Worm (Caenorhabditis elegans) whole organism, L1 larva: ENCODE measurements around the gene blos-8.

Experiments
- F16B12.6 ChIP-seq: fragments of 150-350 bp; optimal IDR thresholded peaks from 2 replicates; lab custom pipeline; 2014; ENCODE audit warnings: missing biosample characterization, missing genetic modification characterization
- aha-1 ChIP-seq: fragments of 150-350 bp; optimal IDR thresholded peaks from 2 replicates; lab custom pipeline; 2014; ENCODE audit warnings: missing biosample characterization, missing genetic modification characterization
- alr-1 ChIP-seq: fragments of 200-800 bp; sonication (Bioruptor generic); optimal IDR thresholded peaks from 2 replicates; lab custom pipeline; 2018; ENCODE audit warnings: borderline replicate concordance, mild to moderate bottlenecking, missing genetic modification characterization, missing compliant biosample characterization
- aly-2 ChIP-seq: fragments of 150-350 bp; optimal IDR thresholded peaks from 2 replicates; lab custom pipeline; 2014; ENCODE audit warnings: missing biosample characterization, missing genetic modification characterization
- blmp-1 ChIP-seq: fragments of 150-350 bp; optimal IDR thresholded peaks from 2 replicates; lab custom pipeline; 2014; ENCODE audit warnings: missing biosample characterization, missing genetic modification characterization
- ceh-8 ChIP-seq: fragments of 200-800 bp; sonication (Bioruptor generic); optimal IDR thresholded peaks from 2 replicates; lab custom pipeline; 2018; ENCODE audit warnings: mild to moderate bottlenecking, missing genetic modification characterization, moderate library complexity, missing compliant biosample characterization
- ceh-82 ChIP-seq, 3 experiments: fragments of 150-350 bp in 1 of 3; sonication (generic microtip) in 2 of 3; optimal IDR thresholded peaks; 2 replicates each; lab custom pipeline; 2014 to 2017; ENCODE audit warnings: missing biosample characterization in 3 of 3, missing genetic modification characterization in 3 of 3
- ceh-88 ChIP-seq: fragments of 200-800 bp; sonication (Bioruptor generic); IDR thresholded peaks from 2 replicates; pipeline ENCODE4 v1.3.6; 2022; ENCODE audit warnings: missing genetic modification characterization, missing compliant biosample characterization
- ceh-90 ChIP-seq: sonication (generic microtip); optimal IDR thresholded peaks from 2 replicates; lab custom pipeline; 2016; ENCODE audit warnings: missing genetic modification characterization, missing compliant biosample characterization
- dpl-1 ChIP-seq, 3 experiments: fragments of 150-350 bp in 2 of 3; sonication (generic microtip) in 1 of 3; optimal IDR thresholded peaks; 2 replicates each; lab custom pipeline; 2014 to 2017; ENCODE audit warnings: missing biosample characterization in 3 of 3, missing genetic modification characterization in 3 of 3, missing genetic modification reagents in 3 of 3
- dsc-1 ChIP-seq: sonication (generic microtip); optimal IDR thresholded peaks from 2 replicates; lab custom pipeline; 2016; ENCODE audit warnings: mild to moderate bottlenecking, missing genetic modification characterization, missing compliant biosample characterization
- efl-3 ChIP-seq: fragments of 200-800 bp; sonication (Bioruptor generic); optimal IDR thresholded peaks from 2 replicates; lab custom pipeline; 2018; ENCODE audit warnings: mild to moderate bottlenecking, missing genetic modification characterization, missing compliant biosample characterization
- egl-27 ChIP-seq, 2 experiments: fragments of 150-350 bp in 1 of 2; sonication (generic microtip); optimal IDR thresholded peaks; 3 replicates each; lab custom pipeline; 2017 to 2018; ENCODE audit warnings: missing biosample characterization in 2 of 2, missing genetic modification characterization in 2 of 2, missing genetic modification reagents in 2 of 2
- ets-5 ChIP-seq: fragments of 200-800 bp; sonication (Bioruptor generic); IDR thresholded peaks from 2 replicates; pipeline ENCODE4 v1.3.6; 2022; ENCODE audit warnings: missing genetic modification characterization, missing compliant biosample characterization
- fkh-10 ChIP-seq: sonication (generic microtip); optimal IDR thresholded peaks from 2 replicates; lab custom pipeline; 2017; ENCODE audit warnings: missing biosample characterization, missing genetic modification reagents, missing genetic modification characterization
- fkh-4 ChIP-seq: sonication (generic microtip); optimal IDR thresholded peaks from 2 replicates; lab custom pipeline; 2016; ENCODE audit warnings: missing compliant biosample characterization, missing genetic modification characterization, borderline replicate concordance
- grh-1 ChIP-seq: fragments of 200-800 bp; sonication (Bioruptor generic); IDR thresholded peaks from 2 replicates; pipeline ENCODE4 v1.3.6; 2022; ENCODE audit warnings: missing genetic modification reagents, missing genetic modification characterization, missing compliant biosample characterization
- hlh-17 ChIP-seq: fragments of 200-800 bp; sonication (Bioruptor generic); optimal IDR thresholded peaks from 2 replicates; lab custom pipeline; 2018; ENCODE audit warnings: missing genetic modification characterization, mild to moderate bottlenecking, missing compliant biosample characterization, moderate library complexity, borderline replicate concordance
- hpl-2 ChIP-seq: fragments of 150-350 bp; optimal IDR thresholded peaks from 2 replicates; lab custom pipeline; 2014; ENCODE audit warnings: missing biosample characterization, missing genetic modification reagents, missing genetic modification characterization
- irx-1 ChIP-seq: sonication (generic microtip); optimal IDR thresholded peaks from 2 replicates; lab custom pipeline; 2016; ENCODE audit warnings: missing genetic modification characterization, missing compliant biosample characterization
- lin-14 ChIP-seq: fragments of 200-800 bp; sonication (Bioruptor generic); optimal IDR thresholded peaks from 2 replicates; lab custom pipeline; 2018; ENCODE audit warnings: mild to moderate bottlenecking, missing genetic modification characterization, moderate library complexity, missing compliant biosample characterization
- lin-35 ChIP-seq, 2 experiments: fragments of 150-350 bp; optimal IDR thresholded peaks; 2 replicates each; lab custom pipeline; 2014; ENCODE audit warnings: missing biosample characterization in 2 of 2, missing genetic modification characterization in 2 of 2, missing genetic modification reagents in 2 of 2
- lin-39 ChIP-seq: fragments of 150-350 bp; optimal IDR thresholded peaks from 2 replicates; lab custom pipeline; 2014; ENCODE audit warnings: missing biosample characterization, missing genetic modification reagents, missing genetic modification characterization
- lsy-2 ChIP-seq, 2 experiments: fragments of 150-350 bp; optimal IDR thresholded peaks; 2 replicates each; lab custom pipeline; 2014; ENCODE audit warnings: missing biosample characterization in 2 of 2, missing genetic modification characterization in 2 of 2
- mdl-1 ChIP-seq, 2 experiments: fragments of 150-350 bp; optimal IDR thresholded peaks; 2 replicates each; lab custom pipeline; 2014 to 2017; ENCODE audit warnings: missing biosample characterization in 2 of 2, missing genetic modification characterization in 2 of 2, inconsistent platforms in 1 of 2
- mef-2 ChIP-seq: fragments of 150-350 bp; optimal IDR thresholded peaks from 2 replicates; lab custom pipeline; 2014; ENCODE audit warnings: missing biosample characterization, missing genetic modification characterization
- mep-1 ChIP-seq: fragments of 150-350 bp; optimal IDR thresholded peaks from 2 replicates; lab custom pipeline; 2014; ENCODE audit warnings: missing biosample characterization, missing genetic modification characterization
- nhr-20 ChIP-seq: sonication (generic microtip); optimal IDR thresholded peaks from 2 replicates; lab custom pipeline; 2016; ENCODE audit warnings: mild to moderate bottlenecking, missing genetic modification characterization, missing compliant biosample characterization
- nhr-71 ChIP-seq: sonication (generic microtip); optimal IDR thresholded peaks from 2 replicates; lab custom pipeline; 2016; ENCODE audit warnings: mild to moderate bottlenecking, missing genetic modification characterization, moderate library complexity, missing compliant biosample characterization
- nhr-77 ChIP-seq: fragments of 150-350 bp; optimal IDR thresholded peaks from 2 replicates; lab custom pipeline; 2014; ENCODE audit warnings: missing biosample characterization, missing genetic modification characterization
- nhr-85 ChIP-seq: sonication (generic microtip); peaks from one replicate; lab custom pipeline; 2016; ENCODE audit warnings: missing genetic modification characterization, inconsistent platforms, missing compliant biosample characterization
- nhr-90 ChIP-seq: sonication (generic microtip); optimal IDR thresholded peaks from 2 replicates; lab custom pipeline; 2016; ENCODE audit warnings: mild to moderate bottlenecking, missing genetic modification characterization, missing compliant biosample characterization; ENCODE audit not compliant: poor library complexity
- pag-3 ChIP-seq: sonication (generic microtip); optimal IDR thresholded peaks from 2 replicates; lab custom pipeline; 2017; ENCODE audit warnings: missing genetic modification characterization, mild to moderate bottlenecking, missing compliant biosample characterization, antibody characterized with exemption, borderline replicate concordance; ENCODE audit not compliant: insufficient read depth
- pax-3 ChIP-seq: fragments of 200-800 bp; sonication (Bioruptor generic); optimal IDR thresholded peaks from 2 replicates; lab custom pipeline; 2018; ENCODE audit warnings: mild to moderate bottlenecking, missing genetic modification characterization, moderate library complexity, missing compliant biosample characterization
- snpc-4 ChIP-seq: fragments of 150-350 bp; optimal IDR thresholded peaks from 2 replicates; lab custom pipeline; 2014; ENCODE audit warnings: missing biosample characterization, missing genetic modification characterization
- sox-4 ChIP-seq: sonication (generic microtip); optimal IDR thresholded peaks from 2 replicates; lab custom pipeline; 2016; ENCODE audit warnings: missing genetic modification characterization, missing compliant biosample characterization
- sup-37 ChIP-seq: fragments of 200-800 bp; sonication (Bioruptor generic); optimal IDR thresholded peaks from 2 replicates; lab custom pipeline; 2018; ENCODE audit warnings: mild to moderate bottlenecking, missing genetic modification characterization, missing compliant biosample characterization
- swsn-7 ChIP-seq: sonication (generic microtip); optimal IDR thresholded peaks from 2 replicates; lab custom pipeline; 2016; ENCODE audit warnings: missing genetic modification characterization, missing compliant biosample characterization
- tbx-2 ChIP-seq: sonication (generic microtip); optimal IDR thresholded peaks from 2 replicates; lab custom pipeline; 2016; ENCODE audit warnings: missing genetic modification characterization, missing compliant biosample characterization
- unc-130 ChIP-seq: fragments of 150-350 bp; optimal IDR thresholded peaks from 2 replicates; lab custom pipeline; 2017; ENCODE audit warnings: missing biosample characterization, missing genetic modification characterization, inconsistent platforms
- unc-30 ChIP-seq: sonication (generic microtip); optimal IDR thresholded peaks from 2 replicates; lab custom pipeline; 2017; ENCODE audit warnings: missing biosample characterization, missing genetic modification characterization
- unc-62 ChIP-seq: fragments of 150-350 bp; optimal IDR thresholded peaks from 2 replicates; lab custom pipeline; 2014; ENCODE audit warnings: missing biosample characterization, missing genetic modification reagents, missing genetic modification characterization
- vab-15 ChIP-seq: sonication (generic microtip); optimal IDR thresholded peaks from 2 replicates; lab custom pipeline; 2017; ENCODE audit warnings: missing genotype, mild to moderate bottlenecking, missing genetic modification characterization, missing compliant biosample characterization
- zag-1 ChIP-seq: fragments of 150-350 bp; optimal IDR thresholded peaks from 2 replicates; lab custom pipeline; 2014; ENCODE audit warnings: missing biosample characterization, missing genetic modification characterization
- zip-4 ChIP-seq: fragments of 200-800 bp; sonication (Bioruptor generic); optimal IDR thresholded peaks from 2 replicates; lab custom pipeline; 2018; ENCODE audit warnings: mild to moderate bottlenecking, missing genetic modification characterization, moderate library complexity, missing compliant biosample characterization
- ztf-11 ChIP-seq, 2 experiments: sonication (generic microtip); optimal IDR thresholded peaks; 2 replicates each; lab custom pipeline; 2016 to 2017; ENCODE audit warnings: missing genetic modification characterization in 2 of 2, missing biosample characterization in 1 of 2, missing compliant biosample characterization in 1 of 2
- ztf-4 ChIP-seq: fragments of 150-350 bp; optimal IDR thresholded peaks from 2 replicates; lab custom pipeline; 2014; ENCODE audit warnings: missing biosample characterization, missing genetic modification characterization

Gene blos-8

ce11 chrX:15440744-15441685, 10.0 kb upstream of the blos-8 start, which contains the start of gene mocs-1 (continued):
- TF ChIP-seq zip-4 (GFP tag; lab: Kevin White, UChicago), result no peak
- no peak for TF ChIP-seq hlh-17
- TF ChIP-seq pag-3 (tag; lab: Kevin White, UChicago), result no peak
- no peak for TF ChIP-seq unc-130 (tag; lab: Kevin White, UChicago)
- TF ChIP-seq lin-35 (GFP tag; optimal IDR thresholded peaks at IDR 0.05; lab: Kevin White, UChicago), result no peak
- no peak for TF ChIP-seq sup-37
- TF ChIP-seq fkh-10, result no peak
- no peak for TF ChIP-seq sox-4 (tag; lab: Kevin White, UChicago)
- no peak for TF ChIP-seq vab-15 (tag; lab: Kevin White, UChicago)
- TF ChIP-seq lin-14, result peak; percentile 44
- no peak for TF ChIP-seq dsc-1 (tag; lab: Kevin White, UChicago)
- no peak for TF ChIP-seq efl-3 (GFP tag; lab: Kevin White, UChicago)
- no peak for TF ChIP-seq ceh-8 (GFP tag; lab: Kevin White, UChicago)
- TF ChIP-seq unc-30, result no peak
- no peak for TF ChIP-seq blmp-1 (tag; lab: Kevin White, UChicago)
- TF ChIP-seq nhr-20 (tag; lab: Kevin White, UChicago), result peak; percentile 28
- TF ChIP-seq ztf-4, result no peak
- TF ChIP-seq ztf-11 (tag; optimal IDR thresholded peaks at IDR 0.05; lab: Kevin White, UChicago), result no peak
- no peak for TF ChIP-seq lin-39 (tag; lab: Kevin White, UChicago)
- no peak for TF ChIP-seq zag-1 (tag; lab: Kevin White, UChicago)
- no peak for TF ChIP-seq hpl-2
- no peak for TF ChIP-seq pax-3 (tag; lab: Kevin White, UChicago)
- no peak for TF ChIP-seq egl-27 (tag; optimal IDR thresholded peaks at IDR 0.05; lab: Kevin White, UChicago)
- no peak for TF ChIP-seq nhr-90 (tag; lab: Kevin White, UChicago)
- TF ChIP-seq nhr-71, result peak; percentile 30
- TF ChIP-seq snpc-4 (tag; lab: Kevin White, UChicago), result no peak
- TF ChIP-seq ceh-88 (GFP tag; lab: Robert Waterston, UW), result no peak
- TF ChIP-seq mdl-1 (tag; optimal IDR thresholded peaks at IDR 0.05; lab: Kevin White, UChicago), result no peak
- no peak for TF ChIP-seq tbx-2 (tag; lab: Kevin White, UChicago)
- peak; percentile 62 for TF ChIP-seq nhr-85 (tag; lab: Kevin White, UChicago)
- no peak for TF ChIP-seq ceh-90 (tag; lab: Kevin White, UChicago)
- TF ChIP-seq swsn-7 (tag; lab: Kevin White, UChicago), result no peak

ce11 chrX:15438768-15439167, 7.8 kb upstream of the blos-8 start:
- no peak for TF ChIP-seq mef-2
- TF ChIP-seq mep-1 (tag; lab: Kevin White, UChicago), result no peak
- no peak for TF ChIP-seq fkh-4 (tag; lab: Kevin White, UChicago)
- TF ChIP-seq blmp-1 (tag; lab: Kevin White, UChicago), result no peak
- TF ChIP-seq lin-39 (tag; lab: Kevin White, UChicago), result no peak
- TF ChIP-seq snpc-4 (tag; lab: Kevin White, UChicago), result peak; percentile 92
- no peak for TF ChIP-seq dpl-1 (GFP tag; optimal IDR thresholded peaks at IDR 0.05; lab: Kevin White, UChicago)

ce11 chrX:15434922-15435321, 3.9 kb upstream of the blos-8 start:
- TF ChIP-seq sox-4 (tag; lab: Kevin White, UChicago) (no peak), nhr-77 (no peak), F16B12.6 (tag; lab: Kevin White, UChicago) (no peak), pax-3 (tag; lab: Kevin White, UChicago) (no peak), sup-37 (no peak), lin-14 (no peak), lsy-2 (tag; optimal IDR thresholded peaks at IDR 0.05; lab: Kevin White, UChicago) (no peak), aly-2 (tag; lab: Kevin White, UChicago) (no peak), ets-5 (no peak), hpl-2 (no peak), ceh-8 (GFP tag; lab: Kevin White, UChicago) (no peak), ceh-82 (tag; optimal IDR thresholded peaks at IDR 0.05; lab: Kevin White, UChicago) (no peak), aha-1 (tag; lab: Kevin White, UChicago) (no peak), alr-1 (no peak), irx-1 (tag; lab: Kevin White, UChicago) (no peak), unc-62 (GFP tag; lab: Kevin White, UChicago) (no peak), grh-1 (GFP tag; lab: Robert Waterston, UW) (no peak)
